Worm (Caenorhabditis elegans) whole organism, mixed stage, embryonic: ENCODE measurements around the gene lsd-1.

Experiments used
- blmp-1 ChIP-seq: fragments of 150-350 bp; optimal IDR thresholded peaks from 2 replicates; lab custom pipeline; 2014; ENCODE audit warnings: missing biosample characterization, missing genetic modification characterization
- elt-1 ChIP-seq: sonication (generic microtip); optimal IDR thresholded peaks from 2 replicates; lab custom pipeline; 2017; ENCODE audit warnings: missing genetic modification characterization, mild to moderate bottlenecking, missing compliant biosample characterization, antibody characterized with exemption, moderate library complexity, borderline replicate concordance; ENCODE audit not compliant: insufficient read depth
- lsy-2 ChIP-seq: fragments of 150-350 bp; optimal IDR thresholded peaks from 2 replicates; lab custom pipeline; 2014; ENCODE audit warnings: missing biosample characterization, missing genetic modification characterization
- mls-2 ChIP-seq: sonication (generic microtip); optimal IDR thresholded peaks from 2 replicates; lab custom pipeline; 2016; ENCODE audit warnings: mild to moderate bottlenecking, missing genetic modification characterization, moderate library complexity, missing compliant biosample characterization
- nhr-28 ChIP-seq: fragments of 150-350 bp; optimal IDR thresholded peaks from 2 replicates; lab custom pipeline; 2014; ENCODE audit warnings: missing biosample characterization, missing genetic modification characterization
- pha-4 ChIP-seq: fragments of 150-350 bp; optimal IDR thresholded peaks from 2 replicates; lab custom pipeline; 2018; ENCODE audit warnings: missing biosample characterization, missing genetic modification reagents, missing genetic modification characterization

ce11 chrX:11906626-11907025 lies 42.0 kb upstream of the lsd-1 start:
- no peak for TF ChIP-seq nhr-28 (tag; lab: Kevin White, UChicago)
- TF ChIP-seq pha-4: no peak
- no peak for TF ChIP-seq lsy-2 (tag; lab: Kevin White, UChicago)
- TF ChIP-seq blmp-1 (tag; lab: Kevin White, UChicago): no peak
- TF ChIP-seq mls-2 (tag; lab: Kevin White, UChicago): no peak
- TF ChIP-seq elt-1 (tag; lab: Kevin White, UChicago): no peak
